Fruit fly (Drosophila melanogaster) whole organism, wandering third instar larva: ENCODE results near the gene CheA29a.

Experiments used
- CG32264 ChIP-seq: fragments of 200-800 bp; sonication (Bioruptor generic); optimal IDR thresholded peaks from 2 replicates; lab custom pipeline; 2016; ENCODE audit warnings: missing biosample characterization, missing genetic modification characterization
- CrebA ChIP-seq: fragments of 200-800 bp; sonication (Bioruptor generic); optimal IDR thresholded peaks from 2 replicates; lab custom pipeline; 2016; ENCODE audit warnings: missing biosample characterization, mild to moderate bottlenecking, missing genetic modification characterization, borderline replicate concordance
- Myc ChIP-seq: fragments of >200 bp; optimal IDR thresholded peaks from 2 replicates; lab custom pipeline; 2017
- dl ChIP-seq, 2 experiments: fragments of 175-275, 200-275 bp in 1 of 2; fragments of 200-275 bp in 1 of 2; sonication (Bioruptor generic); optimal IDR thresholded peaks; lab custom pipeline; 2018; ENCODE audit warnings: mild to moderate bottlenecking in 2 of 2, missing biosample characterization in 2 of 2, missing genetic modification characterization in 2 of 2, moderate library complexity in 2 of 2; ENCODE audit not compliant: partially characterized antibody in 2 of 2, insufficient read depth in 1 of 2
- psq ChIP-seq: fragments of 200-800 bp; sonication (Bioruptor generic); optimal IDR thresholded peaks from 3 replicates; lab custom pipeline; 2017; ENCODE audit warnings: missing biosample characterization, mild to moderate bottlenecking, missing genetic modification characterization, moderate library complexity
- usp ChIP-seq: fragments of >200 bp; optimal IDR thresholded peaks from 2 replicates; lab custom pipeline; 2017; ENCODE audit warnings: missing biosample characterization, missing genetic modification characterization

DNA sequence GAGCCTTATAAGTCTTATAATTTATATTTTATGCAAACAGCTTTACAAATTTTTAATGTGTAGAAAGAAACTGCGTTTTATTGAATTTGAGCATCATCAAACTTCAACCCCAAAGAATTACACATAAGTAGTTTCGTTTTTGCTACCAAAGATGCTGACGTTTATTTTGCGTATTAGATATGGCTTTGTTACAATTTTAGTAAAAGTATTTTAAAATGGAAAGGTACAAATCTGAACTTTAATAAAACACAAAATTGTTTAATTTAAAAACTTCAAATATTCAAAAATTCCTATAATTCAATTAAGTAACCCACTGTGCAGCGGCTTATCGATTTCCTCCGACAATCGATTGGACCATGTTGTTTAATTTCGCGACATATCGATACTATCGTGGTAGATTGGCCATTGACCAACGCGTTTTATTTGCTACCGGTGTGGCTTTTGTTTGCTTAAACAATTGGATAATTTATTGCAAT lies 13.0 kb upstream of the CheA29a start, which contains the start of gene prg:
- TF ChIP-seq psq (peak; percentile 33), CrebA (GFP tag; lab: Kevin White, UChicago) (no peak), dl (GFP tag; optimal IDR thresholded peaks at IDR 0.05; lab: Kevin White, UChicago; ENCODE audit: insufficient read depth in 1 of 2, partially characterized antibody in 2 of 2) (no peak), Myc (lab: Kevin White, UChicago) (peak; percentile 55), CG32264 (GFP tag; lab: Kevin White, UChicago) (peak; percentile 8), usp (GFP tag; lab: Kevin White, UChicago) (no peak)
